Worm (Caenorhabditis elegans): Measurements from ENCODE around the gene nhr-163.

nhr-163 gene

DNA sequence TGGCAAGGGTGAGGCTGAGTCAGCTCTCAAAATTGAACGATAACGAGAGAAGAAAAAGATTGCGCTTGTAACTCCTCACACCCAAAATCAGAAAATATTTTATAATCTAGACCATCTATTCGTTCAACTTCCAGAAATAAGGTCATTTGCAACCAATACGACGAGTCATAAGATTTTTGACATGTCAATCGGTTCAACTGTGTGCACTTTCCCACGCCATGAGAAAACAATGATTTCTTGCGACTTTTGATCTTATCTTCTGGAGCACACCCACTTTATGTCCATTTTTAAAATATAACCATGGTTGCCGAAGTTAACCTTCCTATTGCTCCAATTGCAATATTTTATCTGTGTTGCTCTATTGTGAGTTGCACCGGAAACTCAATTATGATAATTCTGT, 31.2 kb upstream of the nhr-163 start, which contains the start of gene srsx-32:
TSS of gene srsx-32 (plus strand) at position 301 of the 400 bp plus-strand sequence.
- TF ChIP-seq F37D6.2 (tag; optimal IDR thresholded peaks at IDR 0.05) = no peak

DNA sequence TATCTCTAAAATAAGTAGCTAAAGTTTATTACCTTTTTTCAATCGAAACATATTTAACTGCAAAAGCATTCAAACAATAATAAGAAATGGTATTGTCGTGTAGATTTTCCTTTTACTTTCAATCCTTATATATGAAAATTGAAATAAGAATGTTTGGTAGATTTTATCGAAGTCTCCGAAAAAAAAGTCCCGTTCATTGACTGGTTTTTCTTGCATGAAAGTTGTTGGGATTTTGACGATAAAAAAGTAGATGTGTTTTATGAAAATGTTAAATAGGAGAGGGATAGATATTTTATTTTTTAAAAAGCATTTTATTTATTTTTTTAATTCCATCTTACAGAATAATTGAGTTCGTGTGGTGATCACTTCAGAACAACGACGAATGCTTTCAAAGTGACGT, 30.0 kb upstream of the nhr-163 start, which contains the start of gene C33G8.13:
TSS of gene C33G8.13 (minus strand) at position 101 of the 400 bp plus-strand sequence.
- TF ChIP-seq arid-1 (GFP tag; conservative IDR thresholded peaks at IDR 0.05) = no peak

DNA sequence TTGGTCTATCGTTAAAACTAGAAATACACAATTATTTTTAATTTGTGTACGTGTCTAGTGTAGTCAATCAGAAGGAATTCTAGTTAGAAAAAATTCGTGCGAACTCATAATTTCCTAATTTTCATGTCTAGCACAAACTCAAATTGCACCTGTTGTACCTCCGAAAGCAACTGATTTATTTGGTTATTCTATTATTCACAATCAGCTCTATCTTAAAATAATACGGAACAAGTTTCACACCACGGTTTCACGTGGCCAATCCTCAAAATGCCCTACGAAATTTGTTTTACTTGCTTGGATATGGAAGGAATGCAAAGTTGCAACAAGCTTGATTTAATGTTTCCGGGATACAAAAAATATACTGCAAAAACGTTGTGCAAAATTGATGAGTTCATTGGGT, 26.8 kb upstream of the nhr-163 start, which contains the start of gene srw-127:
TSS of gene srw-127 (plus strand) at position 301 of the 400 bp plus-strand sequence.
- TF ChIP-seq zfp-3 (GFP tag; conservative IDR thresholded peaks at IDR 0.05) (no peak), lim-7 (GFP tag; IDR thresholded peaks at IDR 0.05) (no peak), nhr-77 (tag; optimal IDR thresholded peaks at IDR 0.05) (no peak), lir-3 (tag; optimal IDR thresholded peaks at IDR 0.05) (no peak), zag-1 (tag; optimal IDR thresholded peaks at IDR 0.05) (no peak), nhr-6 (tag; optimal IDR thresholded peaks at IDR 0.05) (no peak), nhr-28 (tag; optimal IDR thresholded peaks at IDR 0.05) (no peak), lin-29 (GFP tag; IDR thresholded peaks at IDR 0.05) (no peak), ctbp-1 (GFP tag; IDR thresholded peaks at IDR 0.05) (no peak)

DNA sequence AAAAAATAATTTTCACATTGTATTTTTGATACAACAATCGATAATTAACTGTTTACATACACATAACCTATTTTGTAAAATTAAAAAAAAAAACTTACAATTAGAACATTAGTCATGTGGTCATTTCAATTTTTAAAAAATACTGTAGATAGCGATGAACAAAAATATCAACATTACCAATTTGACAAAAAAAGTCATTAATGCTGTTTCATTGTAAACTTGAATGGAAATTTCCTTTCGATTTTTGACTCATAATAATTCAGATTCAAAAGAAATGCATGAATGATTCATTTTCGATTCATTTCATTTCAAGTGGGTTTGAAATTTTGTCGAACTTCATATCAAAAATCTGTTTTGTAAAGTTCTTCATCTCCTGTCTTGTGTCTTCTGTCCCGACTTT, 23.6 kb upstream of the nhr-163 start, which contains the start of gene C33G8.2:
TSS of gene C33G8.2 (plus strand) at position 301 of the 400 bp plus-strand sequence.
- TF ChIP-seq ZK546.5 (tag; optimal IDR thresholded peaks at IDR 0.05) = no peak

DNA sequence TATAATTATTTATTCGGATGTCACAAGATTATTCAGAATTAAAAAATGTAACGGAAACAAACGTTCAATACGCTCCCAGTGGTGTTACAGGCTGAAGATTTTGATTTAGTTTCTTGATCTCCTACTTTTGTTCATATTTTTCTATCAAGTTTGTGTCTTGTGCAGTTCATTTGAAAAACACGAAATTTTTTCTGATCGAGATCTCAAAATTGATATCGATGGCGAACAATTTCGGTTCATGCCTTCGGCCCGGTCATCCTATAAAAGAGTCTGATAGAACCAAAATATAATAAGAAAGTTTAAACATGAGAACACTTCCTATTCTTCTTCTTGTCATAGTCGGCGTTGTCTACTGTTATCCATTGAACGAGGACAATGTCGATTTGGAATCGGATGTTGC, 21.5 kb upstream of the nhr-163 start, which contains the start of gene drd-10:
TSS of gene drd-10 (plus strand) at position 301 of the 400 bp plus-strand sequence.
- TF ChIP-seq duxl-1 (tag; optimal IDR thresholded peaks at IDR 0.05; ENCODE audit: poor library complexity) = no peak
- no peak for TF ChIP-seq mdl-1 (tag; optimal IDR thresholded peaks at IDR 0.05)

DNA sequence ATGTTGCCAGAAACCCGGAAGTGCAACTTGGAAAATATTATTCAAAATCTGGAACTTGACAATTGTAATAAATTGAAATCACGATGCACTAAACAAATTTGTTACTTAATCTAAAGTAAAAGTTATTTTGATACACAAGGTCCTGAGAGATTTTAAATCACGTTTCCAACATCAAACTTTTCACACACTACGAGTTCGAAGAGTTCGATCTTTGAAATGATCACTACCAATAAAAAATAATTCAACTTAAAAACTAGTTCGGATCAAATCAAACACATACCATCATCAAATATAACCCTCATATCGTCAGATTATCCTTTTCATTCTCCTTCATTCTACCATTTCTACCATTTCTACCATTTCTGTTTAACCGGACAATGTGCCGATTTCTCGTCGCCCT, 20.1 kb upstream of the nhr-163 start, which contains the start of gene spig-10:
TSS of gene spig-10 (plus strand) at position 301 of the 400 bp plus-strand sequence.
- TF ChIP-seq hlh-30 (tag; optimal IDR thresholded peaks at IDR 0.05; ENCODE audit: insufficient read depth) (no peak), F26F4.8 (GFP tag; conservative IDR thresholded peaks at IDR 0.05) (no peak), tra-1 (GFP tag; IDR thresholded peaks at IDR 0.05) (no peak), zfp-3 (GFP tag; conservative IDR thresholded peaks at IDR 0.05) (no peak), dve-1 (tag; optimal IDR thresholded peaks at IDR 0.05; ENCODE audit: insufficient read depth) (no peak), nhr-11 (tag; optimal IDR thresholded peaks at IDR 0.05) (no peak), unc-62 (GFP tag; optimal IDR thresholded peaks at IDR 0.05 in 1 of 2) (peak in 1 of 2 experiments; percentile 81), unc-62 (tag; optimal IDR thresholded peaks at IDR 0.05) (no peak)

DNA sequence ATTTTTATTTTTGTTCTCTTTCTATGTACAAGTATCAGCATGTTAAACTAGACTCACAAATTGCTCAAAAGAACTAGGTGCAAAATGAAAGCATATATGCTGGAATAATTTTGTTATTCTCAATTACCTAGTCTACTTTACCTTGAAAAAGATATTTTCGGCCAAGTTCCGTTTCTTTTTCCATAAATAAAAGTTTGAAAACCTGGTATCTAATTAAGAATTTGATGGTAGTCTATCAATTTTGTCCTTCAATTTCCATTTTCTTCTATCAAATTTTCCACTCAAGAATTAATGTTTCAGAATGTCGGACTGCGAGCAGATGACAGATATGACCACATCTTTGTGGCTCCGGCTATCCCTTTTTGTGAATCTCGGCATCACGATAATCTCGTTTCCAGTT, 18.0 kb upstream of the nhr-163 start, which contains the start of gene srab-4:
TSS of gene srab-4 (plus strand) at position 301 of the 400 bp plus-strand sequence.
- TF ChIP-seq spr-3 (GFP tag; optimal IDR thresholded peaks at IDR 0.05) = no peak
- TF ChIP-seq fkh-10 (GFP tag; optimal IDR thresholded peaks at IDR 0.05) = no peak
- no peak for TF ChIP-seq lin-29 (GFP tag; IDR thresholded peaks at IDR 0.05)
- TF ChIP-seq ceh-82 (tag; optimal IDR thresholded peaks at IDR 0.05) = no peak
- no peak for TF ChIP-seq nhr-41 (GFP tag; IDR thresholded peaks at IDR 0.05)
- TF ChIP-seq Y5F2A.4 (GFP tag; optimal IDR thresholded peaks at IDR 0.05) = no peak
- TF ChIP-seq egl-43 (GFP tag; IDR thresholded peaks at IDR 0.05) = no peak
- no peak for TF ChIP-seq pha-4 (GFP tag; IDR thresholded peaks at IDR 0.05)
- TF ChIP-seq pha-4 (tag; optimal IDR thresholded peaks at IDR 0.05) = no peak
